Worm (Caenorhabditis elegans): ENCODE results near the gene C06A12.3.
A peak's percentile ranks its signal among the peaks of the same experiment; 100 is the strongest.

The C06A12.3 gene

ce11 chrIV:17426970-17427369 lies 553 bp upstream of the C06A12.3 start:
- peak; percentile 33 for TF ChIP-seq sma-9 (GFP tag; optimal IDR thresholded peaks at IDR 0.05)
- TF ChIP-seq sma-9 (tag; optimal IDR thresholded peaks at IDR 0.05) = no peak
- no peak for TF ChIP-seq nhr-77 (tag; optimal IDR thresholded peaks at IDR 0.05)
- TF ChIP-seq F13H6.1 (tag; optimal IDR thresholded peaks at IDR 0.05) = peak; percentile 5
- no peak for TF ChIP-seq ceh-16 (tag; optimal IDR thresholded peaks at IDR 0.05)
- TF ChIP-seq unc-55 (GFP tag; optimal IDR thresholded peaks at IDR 0.05) = peak; percentile 64
- peak; percentile 32 for TF ChIP-seq C34F6.9 (tag; optimal IDR thresholded peaks at IDR 0.05)

ce11 chrIV:17431287-17431686 lies 3.8 kb downstream of the C06A12.3 start, which contains the start of gene lact-6:
lact-6 (minus strand) TSS chrIV:17431387.
- no peak for TF ChIP-seq nhr-11 (tag; optimal IDR thresholded peaks at IDR 0.05)

ce11 chrIV:17432223-17432826 lies 4.8 kb downstream of the C06A12.3 start:
- peak; percentile 53 for TF ChIP-seq fos-1 (tag; optimal IDR thresholded peaks at IDR 0.05)
- TF ChIP-seq unc-39 (tag; optimal IDR thresholded peaks at IDR 0.05) = no peak

ce11 chrIV:17435228-17435627 lies 7.7 kb downstream of the C06A12.3 start:
- TF ChIP-seq C34F6.9 (tag; optimal IDR thresholded peaks at IDR 0.05) (no peak), ztf-11 (tag; optimal IDR thresholded peaks at IDR 0.05) (no peak), mbf-1 (tag; optimal IDR thresholded peaks at IDR 0.05) (no peak), alr-1 (tag; optimal IDR thresholded peaks at IDR 0.05) (no peak), zag-1 (tag; optimal IDR thresholded peaks at IDR 0.05) (no peak), dmd-4 (tag; optimal IDR thresholded peaks at IDR 0.05) (no peak), lsy-2 (tag; optimal IDR thresholded peaks at IDR 0.05) (no peak), mdl-1 (tag; optimal IDR thresholded peaks at IDR 0.05) (no peak), elt-1 (tag; optimal IDR thresholded peaks at IDR 0.05) (no peak), sma-9 (GFP tag; optimal IDR thresholded peaks at IDR 0.05) (no peak), sma-9 (tag; optimal IDR thresholded peaks at IDR 0.05) (no peak), skn-1 (tag; optimal IDR thresholded peaks at IDR 0.05) (no peak), blmp-1 (tag; optimal IDR thresholded peaks at IDR 0.05; ENCODE audit: insufficient read depth) (no peak), R02D3.7 (tag; optimal IDR thresholded peaks at IDR 0.05) (no peak), peb-1 (tag; optimal IDR thresholded peaks at IDR 0.05) (no peak), nhr-10 (tag; optimal IDR thresholded peaks at IDR 0.05) (no peak), nhr-77 (tag; optimal IDR thresholded peaks at IDR 0.05) (no peak), nhr-6 (tag; optimal IDR thresholded peaks at IDR 0.05) (no peak), lin-13 (GFP tag; optimal IDR thresholded peaks at IDR 0.05) (no peak), sma-3 (GFP tag; optimal IDR thresholded peaks at IDR 0.05) (no peak)

- TF ChIP-seq F13H6.1 (tag; optimal IDR thresholded peaks at IDR 0.05) = no peak
- no peak for TF ChIP-seq C34F6.9 (tag; optimal IDR thresholded peaks at IDR 0.05)
- no peak for TF ChIP-seq nhr-77 (tag; optimal IDR thresholded peaks at IDR 0.05)
- TF ChIP-seq unc-55 (GFP tag; optimal IDR thresholded peaks at IDR 0.05) = no peak
- no peak for TF ChIP-seq lsy-2 (tag; optimal IDR thresholded peaks at IDR 0.05)
- TF ChIP-seq sma-9 (GFP tag; optimal IDR thresholded peaks at IDR 0.05) = no peak
- no peak for TF ChIP-seq sma-9 (tag; optimal IDR thresholded peaks at IDR 0.05)
Observed at ce11 chrIV:17436552-17436951, 9.0 kb downstream of the C06A12.3 start, which contains the start of gene gcy-27. gcy-27 (minus strand) TSS chrIV:17436652.

ce11 chrIV:17437038-17437437 lies 9.5 kb downstream of the C06A12.3 start, which contains the start of gene C06A12.8:
C06A12.8 (plus strand) TSS chrIV:17437338.
- TF ChIP-seq sma-9 (GFP tag; optimal IDR thresholded peaks at IDR 0.05) (no peak), sma-9 (tag; optimal IDR thresholded peaks at IDR 0.05) (no peak), unc-39 (tag; optimal IDR thresholded peaks at IDR 0.05) (no peak), crh-2 (tag; optimal IDR thresholded peaks at IDR 0.05) (no peak), unc-62 (GFP tag; optimal IDR thresholded peaks at IDR 0.05) (no peak), lsy-2 (tag; optimal IDR thresholded peaks at IDR 0.05) (no peak)

ce11 chrIV:17440001-17440400 lies 12.5 kb downstream of the C06A12.3 start, which contains the start of gene C06A12.19:
C06A12.19 (minus strand) TSS chrIV:17440101.
- no peak for TF ChIP-seq crh-2 (tag; optimal IDR thresholded peaks at IDR 0.05)
- no peak for TF ChIP-seq mdl-1 (tag; optimal IDR thresholded peaks at IDR 0.05)
- no peak for TF ChIP-seq ceh-82 (tag; optimal IDR thresholded peaks at IDR 0.05)
- no peak for TF ChIP-seq sem-4 (tag; optimal IDR thresholded peaks at IDR 0.05)
- no peak for TF ChIP-seq F13H6.1 (tag; optimal IDR thresholded peaks at IDR 0.05)
- no peak for TF ChIP-seq egl-27 (tag; optimal IDR thresholded peaks at IDR 0.05)
- TF ChIP-seq lin-13 (GFP tag; optimal IDR thresholded peaks at IDR 0.05) = no peak
- no peak for TF ChIP-seq nhr-25 (tag; optimal IDR thresholded peaks at IDR 0.05)
- no peak for TF ChIP-seq mab-5 (tag; optimal IDR thresholded peaks at IDR 0.05)
- TF ChIP-seq elt-1 (tag; optimal IDR thresholded peaks at IDR 0.05) = no peak
- TF ChIP-seq zag-1 (tag; optimal IDR thresholded peaks at IDR 0.05) = no peak
- TF ChIP-seq peb-1 (tag; optimal IDR thresholded peaks at IDR 0.05) = no peak
- no peak for TF ChIP-seq ztf-11 (tag; optimal IDR thresholded peaks at IDR 0.05)
- no peak for TF ChIP-seq ztf-4 (tag; optimal IDR thresholded peaks at IDR 0.05)
